Fruit fly (Drosophila melanogaster) Kc167 (cell line): ENCODE data around the gene CG13010.

Experiments used
- Sin3A ChIP-seq: fragments of >200 bp; optimal IDR thresholded peaks from 2 replicates; lab custom pipeline; 2018; ENCODE audit warnings: missing external identifiers
- ttk ChIP-seq: sonication (Bioruptor generic); optimal IDR thresholded peaks from 2 replicates; lab custom pipeline; 2017; ENCODE audit warnings: missing external identifiers

- TF ChIP-seq Sin3A (lab: Kevin White, UChicago) (no peak), ttk (lab: Kevin White, UChicago) (no peak)
Observed at dm6 chrX:16651098-16651497, 27.6 kb downstream of the CG13010 start, which contains the start of the genes CG32573 and CG42512.
